Fruit fly (Drosophila melanogaster): ENCODE measurements around the gene ru.

ru gene

dm6 chr3L:1376014-1376745 lies 5.8 kb downstream of the ru start (continued):
- TF ChIP-seq CG2875 (GFP tag; optimal IDR thresholded peaks at IDR 0.05), result peak; percentile 47
- TF ChIP-seq exex (tag; optimal IDR thresholded peaks at IDR 0.05), result no peak
- peak; percentile 50 for TF ChIP-seq bab2 (GFP tag; optimal IDR thresholded peaks at IDR 0.05)
- TF ChIP-seq Dp (GFP tag; optimal IDR thresholded peaks at IDR 0.05), result no peak
- no peak for TF ChIP-seq sr (GFP tag; IDR thresholded peaks at IDR 0.05)
- TF ChIP-seq BtbVII (GFP tag; optimal IDR thresholded peaks at IDR 0.05), result no peak
- TF ChIP-seq chif (GFP tag; optimal IDR thresholded peaks at IDR 0.05), result peak; percentile 31 to 35
- no peak for TF ChIP-seq schlank (tag; optimal IDR thresholded peaks at IDR 0.05)
- TF ChIP-seq twi (tag; optimal IDR thresholded peaks at IDR 0.05), result no peak
- TF ChIP-seq CG10267 (tag; optimal IDR thresholded peaks at IDR 0.05), result peak; percentile 62
- peak; percentile 61 for TF ChIP-seq Scr (GFP tag; IDR thresholded peaks at IDR 0.05; ENCODE audit: partially characterized antibody)
- TF ChIP-seq NfI (GFP tag; optimal IDR thresholded peaks at IDR 0.05), result no peak
- no peak for TF ChIP-seq CG16779 (GFP tag; IDR thresholded peaks at IDR 0.05)
- TF ChIP-seq lbe (GFP tag; optimal IDR thresholded peaks at IDR 0.05), result no peak
- TF ChIP-seq ranshi (GFP tag; IDR thresholded peaks at IDR 0.05), result no peak
- no peak for TF ChIP-seq Hmr (GFP tag; optimal IDR thresholded peaks at IDR 0.05)
- peak; percentile 53; the same call in 1 of the 3 replicates for TF ChIP-seq zfh1 (GFP tag; IDR thresholded peaks at IDR 0.05)
- peak; percentile 61 for TF ChIP-seq CG30403 (GFP tag; optimal IDR thresholded peaks at IDR 0.05)
- peak; percentile 54; the same call in 2 of the 3 replicates for TF ChIP-seq CG17361 (GFP tag; IDR thresholded peaks at IDR 0.05)
- no peak for TF ChIP-seq CG15011 (GFP tag; optimal IDR thresholded peaks at IDR 0.05)
- TF ChIP-seq Dll (GFP tag; IDR thresholded peaks at IDR 0.05; ENCODE audit: partially characterized antibody), result peak; percentile 88
- TF ChIP-seq jumu (GFP tag; optimal IDR thresholded peaks at IDR 0.05), result no peak
- peak; percentile 20 for TF ChIP-seq CG11398 (GFP tag; optimal IDR thresholded peaks at IDR 0.05)
- TF ChIP-seq so (GFP tag; IDR thresholded peaks at IDR 0.05), result peak; percentile 76; the same call in 2 of the 3 replicates
- TF ChIP-seq CG4404 (GFP tag; IDR thresholded peaks at IDR 0.05), result no peak
- TF ChIP-seq odd (GFP tag; optimal IDR thresholded peaks at IDR 0.05), result peak; percentile 44
- no peak for TF ChIP-seq dati (GFP tag; IDR thresholded peaks at IDR 0.05)
- peak; percentile 3 for TF ChIP-seq Mad (GFP tag; optimal IDR thresholded peaks at IDR 0.05)
- TF ChIP-seq wor (GFP tag; IDR thresholded peaks at IDR 0.05), result no peak
- no peak for TF ChIP-seq D (optimal IDR thresholded peaks at IDR 0.05)
- TF ChIP-seq D (GFP tag; optimal IDR thresholded peaks at IDR 0.05), result no peak
- TF ChIP-seq tup (GFP tag; optimal IDR thresholded peaks at IDR 0.05), result no peak
- no peak for TF ChIP-seq Dip2 (GFP tag; IDR thresholded peaks at IDR 0.05)
- TF ChIP-seq Drgx (GFP tag; IDR thresholded peaks at IDR 0.05), result peak; percentile 83
- TF ChIP-seq CG7271 (tag; optimal IDR thresholded peaks at IDR 0.05), result no peak
- TF ChIP-seq Sox100B (GFP tag; optimal IDR thresholded peaks at IDR 0.05), result peak; percentile 22
- no peak for TF ChIP-seq CG15073 (GFP tag; optimal IDR thresholded peaks at IDR 0.05)
- no peak for TF ChIP-seq Ets97D (GFP tag; optimal IDR thresholded peaks at IDR 0.05)
- peak; percentile 50 for TF ChIP-seq CG1647 (GFP tag; optimal IDR thresholded peaks at IDR 0.05)
- TF ChIP-seq GATAe (GFP tag; conservative IDR thresholded peaks at IDR 0.05), result no peak
- TF ChIP-seq sens-2 (GFP tag; IDR thresholded peaks at IDR 0.05), result no peak
- TF ChIP-seq BEAF-32 (GFP tag; optimal IDR thresholded peaks at IDR 0.05), result peak; percentile 59

Measured in whole organism, embryonic.